Worm (Caenorhabditis elegans): ENCODE results near the gene nhr-263.

nhr-263 gene

ce11 chrV:7330868-7331267 lies 11.0 kb downstream of the nhr-263 start, which contains the start of gene F10G2.2:
Gene F10G2.2 (plus strand): TSS chrV:7331168.
- TF ChIP-seq F37B4.10 (GFP tag; IDR thresholded peaks at IDR 0.05) (no peak), T26A5.8 (tag; optimal IDR thresholded peaks at IDR 0.05) (no peak), tlf-1 (GFP tag; optimal IDR thresholded peaks at IDR 0.05) (no peak), D2030.7 (GFP tag; IDR thresholded peaks at IDR 0.05) (no peak)

ce11 chrV:7328092-7328491 lies 13.8 kb downstream of the nhr-263 start, which contains the start of gene clec-7:
Gene clec-7 (plus strand): TSS chrV:7328392.
- TF ChIP-seq nfya-2 (GFP tag; IDR thresholded peaks at IDR 0.05): no peak
- no peak for TF ChIP-seq bed-2 (GFP tag; IDR thresholded peaks at IDR 0.05)
- no peak for TF ChIP-seq attf-3 (GFP tag; conservative IDR thresholded peaks at IDR 0.05)
- TF ChIP-seq K12H6.12 (tag; optimal IDR thresholded peaks at IDR 0.05): no peak
- TF ChIP-seq sdz-38 (tag; optimal IDR thresholded peaks at IDR 0.05): no peak
- TF ChIP-seq sea-2 (GFP tag; IDR thresholded peaks at IDR 0.05): no peak
- no peak for TF ChIP-seq mel-28 (tag; optimal IDR thresholded peaks at IDR 0.05; ENCODE audit: borderline replicate concordance)
- no peak for TF ChIP-seq T07F8.4 (tag; optimal IDR thresholded peaks at IDR 0.05)
- TF ChIP-seq ztf-18 (tag; optimal IDR thresholded peaks at IDR 0.05): no peak
- no peak for TF ChIP-seq nfyb-1 (GFP tag; IDR thresholded peaks at IDR 0.05)
- no peak for TF ChIP-seq ceh-27 (GFP tag; optimal IDR thresholded peaks at IDR 0.05)
- no peak for TF ChIP-seq nfya-1 (tag; optimal IDR thresholded peaks at IDR 0.05; ENCODE audit: borderline replicate concordance, insufficient read depth)
- no peak for TF ChIP-seq ceh-40 (GFP tag; IDR thresholded peaks at IDR 0.05)

ce11 chrV:7326928-7327327 lies 14.9 kb downstream of the nhr-263 start, which contains the start of gene F10G2.4:
Gene F10G2.4 (plus strand): TSS chrV:7327228.
- TF ChIP-seq F33H1.4 (GFP tag; IDR thresholded peaks at IDR 0.05) (no peak), sea-2 (GFP tag; IDR thresholded peaks at IDR 0.05) (no peak), mel-28 (tag; optimal IDR thresholded peaks at IDR 0.05; ENCODE audit: borderline replicate concordance) (no peak), ceh-27 (GFP tag; optimal IDR thresholded peaks at IDR 0.05) (no peak), attf-3 (GFP tag; conservative IDR thresholded peaks at IDR 0.05) (no peak), akir-1 (GFP tag; optimal IDR thresholded peaks at IDR 0.05) (no peak), ztf-22 (GFP tag; optimal IDR thresholded peaks at IDR 0.05) (no peak), pha-4 (tag; optimal IDR thresholded peaks at IDR 0.05) (no peak)

ce11 chrV:7325285-7325684 lies 16.6 kb downstream of the nhr-263 start, which contains the start of gene srx-92:
Gene srx-92 (minus strand): TSS chrV:7325385.
- no peak for TF ChIP-seq nhr-179 (tag; optimal IDR thresholded peaks at IDR 0.05)
- no peak for TF ChIP-seq nhr-120 (GFP tag; IDR thresholded peaks at IDR 0.05)
- no peak for TF ChIP-seq mel-28 (tag; optimal IDR thresholded peaks at IDR 0.05; ENCODE audit: borderline replicate concordance)
- TF ChIP-seq nhr-90 (tag; optimal IDR thresholded peaks at IDR 0.05): no peak
- no peak for TF ChIP-seq madf-6 (GFP tag; IDR thresholded peaks at IDR 0.05)
- TF ChIP-seq xnd-1 (tag; optimal IDR thresholded peaks at IDR 0.05): no peak
- no peak for TF ChIP-seq B0019.2 (GFP tag; conservative IDR thresholded peaks at IDR 0.05)
- TF ChIP-seq lin-26 (GFP tag; IDR thresholded peaks at IDR 0.05): no peak
- TF ChIP-seq F57A8.1 (GFP tag; optimal IDR thresholded peaks at IDR 0.05): no peak
- no peak for TF ChIP-seq lin-40 (tag; optimal IDR thresholded peaks at IDR 0.05)
- TF ChIP-seq hlh-12 (tag; optimal IDR thresholded peaks at IDR 0.05): no peak

ce11 chrV:7321915-7322314 lies 19.9 kb downstream of the nhr-263 start, which contains the start of gene F10G2.10:
Gene F10G2.10 (plus strand): TSS chrV:7322215.
- TF ChIP-seq pha-4 (tag; optimal IDR thresholded peaks at IDR 0.05) (no peak), ztf-3 (GFP tag; optimal IDR thresholded peaks at IDR 0.05) (no peak), Y79H2A.3 (GFP tag; conservative IDR thresholded peaks at IDR 0.05) (no peak), hlh-12 (tag; optimal IDR thresholded peaks at IDR 0.05) (no peak), aptf-3 (GFP tag; IDR thresholded peaks at IDR 0.05) (no peak), ceh-27 (GFP tag; optimal IDR thresholded peaks at IDR 0.05) (no peak), sptf-2 (GFP tag; optimal IDR thresholded peaks at IDR 0.05) (no peak), pbrm-1 (GFP tag; IDR thresholded peaks at IDR 0.05) (no peak), T07F8.4 (tag; optimal IDR thresholded peaks at IDR 0.05) (no peak)
